Worm (Caenorhabditis elegans) whole organism, L2 larva: ENCODE results near the gene col-43.

ENCODE experiments used
- lin-13 ChIP-seq: fragments of 150-350 bp; optimal IDR thresholded peaks from 2 replicates; lab custom pipeline; 2014; ENCODE audit warnings: missing biosample characterization, missing genetic modification reagents, missing genetic modification characterization
- nhr-237 ChIP-seq: fragments of 150-350 bp; optimal IDR thresholded peaks from 2 replicates; lab custom pipeline; 2014; ENCODE audit warnings: missing biosample characterization, missing genetic modification characterization
- snpc-4 ChIP-seq: fragments of 150-350 bp; optimal IDR thresholded peaks from 2 replicates; lab custom pipeline; 2014; ENCODE audit warnings: missing biosample characterization, missing genetic modification characterization
- unc-39 ChIP-seq: fragments of 150-350 bp; optimal IDR thresholded peaks from 2 replicates; lab custom pipeline; 2014; ENCODE audit warnings: missing biosample characterization, missing genetic modification characterization
- ztf-1 ChIP-seq: fragments of 200-800 bp; sonication (Bioruptor generic); conservative IDR thresholded peaks from 2 replicates; pipeline ENCODE4 v1.3.6; 2022; ENCODE audit warnings: missing genetic modification characterization, missing compliant biosample characterization

- no peak for TF ChIP-seq snpc-4 (tag; lab: Kevin White, UChicago)
- TF ChIP-seq unc-39: no peak
- TF ChIP-seq nhr-237: no peak
- no peak for TF ChIP-seq lin-13 (GFP tag; lab: Kevin White, UChicago)
- TF ChIP-seq ztf-1: no peak
These were observed 43.0 kb downstream of the col-43 start, which contains the start of gene Y97E10AR.3 for ce11 chrV:8007460-8008292.
